Worm (Caenorhabditis elegans): ENCODE data around the gene mig-38.
A peak's percentile ranks its signal among the peaks of the same experiment; 100 is the strongest.

Gene mig-38

DNA sequence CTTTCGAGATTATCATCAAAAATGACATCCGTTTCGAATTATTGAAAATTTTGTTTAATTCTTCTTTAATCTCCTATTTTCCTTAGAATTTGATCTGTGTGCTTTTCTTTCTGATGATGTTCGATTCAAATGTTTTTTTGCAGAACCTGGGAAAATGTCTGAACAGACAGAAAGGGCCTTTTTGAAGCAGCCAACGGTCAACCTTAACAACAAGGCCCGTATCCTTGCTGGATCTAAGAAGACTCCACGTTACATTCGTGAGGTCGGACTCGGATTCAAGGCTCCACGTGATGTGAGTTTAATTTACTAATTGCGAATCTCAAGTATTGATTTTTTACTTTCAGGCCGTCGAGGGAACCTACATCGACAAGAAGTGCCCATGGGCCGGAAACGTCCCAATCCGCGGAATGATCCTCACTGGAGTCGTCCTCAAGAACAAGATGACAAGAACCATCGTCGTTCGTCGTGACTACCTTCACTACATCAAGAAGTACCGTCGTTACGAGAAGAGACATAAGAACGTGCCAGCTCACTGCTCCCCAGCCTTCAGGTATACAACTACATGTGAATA lies 8.5 kb downstream of the mig-38 start, which contains the start of gene rps-11:
TSS of gene rps-11 (plus strand) at position 144 of the 571 bp plus-strand sequence.
- TF ChIP-seq bed-1 (GFP tag; IDR thresholded peaks at IDR 0.05) = 0 out of 2 replicates have a peak, but pooled peaks have one; percentile 48
- TF ChIP-seq ztf-28 (GFP tag; IDR thresholded peaks at IDR 0.05) = no peak

DNA sequence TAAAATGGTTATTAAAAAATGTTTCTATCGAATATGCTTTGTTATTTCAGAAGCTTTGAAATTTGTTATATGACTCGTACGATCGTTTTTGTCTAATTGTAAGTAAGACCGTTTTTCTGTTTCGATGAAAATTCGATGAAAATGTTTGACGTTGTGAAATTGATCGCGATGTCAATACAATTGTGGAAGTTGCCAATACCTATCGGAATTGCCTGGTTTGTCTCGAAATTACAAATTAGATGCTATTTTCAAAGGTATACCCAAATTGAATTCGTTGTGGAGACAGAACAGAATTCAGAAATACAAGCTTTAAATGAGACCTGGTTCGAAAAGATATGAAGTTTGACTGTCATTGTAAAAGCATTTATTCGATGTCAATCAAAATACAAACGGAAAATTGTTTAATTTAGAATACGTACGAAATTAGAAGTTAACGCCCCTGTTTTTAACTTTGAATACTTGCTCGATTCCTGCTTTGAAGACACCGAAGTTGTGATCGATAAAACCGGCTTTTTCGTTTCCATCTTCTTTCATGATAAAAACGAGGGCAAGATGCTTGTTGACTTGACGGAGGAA lies 9.3 kb downstream of the mig-38 start:
- TF ChIP-seq lin-54 (GFP tag; optimal IDR thresholded peaks at IDR 0.05) (no peak), attf-6 (GFP tag; IDR thresholded peaks at IDR 0.05) (peak; percentile 63; the same call in 1 of the 2 replicates), T26A5.8 (tag; optimal IDR thresholded peaks at IDR 0.05) (no peak), ceh-91 (GFP tag; IDR thresholded peaks at IDR 0.05) (no peak), Y95B8A.8 (GFP tag; IDR thresholded peaks at IDR 0.05) (no peak), Y53G8AR.9 (GFP tag; conservative IDR thresholded peaks at IDR 0.05) (peak; percentile 48; the same call in 1 of the 2 replicates), madf-6 (GFP tag; IDR thresholded peaks at IDR 0.05) (peak; percentile 44; the same call in 1 of the 2 replicates), hrde-1 (tag; optimal IDR thresholded peaks at IDR 0.05; ENCODE audit: borderline replicate concordance) (peak; percentile 68), F33H1.4 (GFP tag; IDR thresholded peaks at IDR 0.05) (peak; percentile 37), snpc-4 (GFP tag; optimal IDR thresholded peaks at IDR 0.05) (no peak), snpc-4 (tag; optimal IDR thresholded peaks at IDR 0.05) (peak in 1 of 4 experiments; percentile 49), F37B4.10 (GFP tag; IDR thresholded peaks at IDR 0.05) (no peak), T07F8.4 (tag; optimal IDR thresholded peaks at IDR 0.05) (no peak), snpc-1.1 (tag; optimal IDR thresholded peaks at IDR 0.05; ENCODE audit: insufficient read depth) (peak; percentile 32), B0336.3 (GFP tag; IDR thresholded peaks at IDR 0.05) (peak; percentile 58; the same call in 1 of the 2 replicates), ccch-3 (GFP tag; optimal IDR thresholded peaks at IDR 0.05) (no peak), ceh-79 (tag; optimal IDR thresholded peaks at IDR 0.05) (no peak), nfya-2 (GFP tag; IDR thresholded peaks at IDR 0.05) (no peak), hlh-12 (tag; optimal IDR thresholded peaks at IDR 0.05) (no peak), pbrm-1 (GFP tag; IDR thresholded peaks at IDR 0.05) (0 out of 2 replicates have a peak, but pooled peaks have one; percentile 43), bed-2 (GFP tag; IDR thresholded peaks at IDR 0.05) (no peak), ztf-18 (tag; optimal IDR thresholded peaks at IDR 0.05) (no peak), madf-3 (GFP tag; IDR thresholded peaks at IDR 0.05) (0 out of 2 replicates have a peak, but pooled peaks have one; percentile 66), F49E8.2 (tag; optimal IDR thresholded peaks at IDR 0.05; ENCODE audit: insufficient read depth) (peak; percentile 39), F55B11.4 (tag; optimal IDR thresholded peaks at IDR 0.05; ENCODE audit: borderline replicate concordance, insufficient read depth) (no peak), him-1 (tag; optimal IDR thresholded peaks at IDR 0.05) (peak; percentile 30), ekl-4 (GFP tag; IDR thresholded peaks at IDR 0.05) (peak; percentile 56; the same call in 1 of the 2 replicates), dpl-1 (GFP tag; optimal IDR thresholded peaks at IDR 0.05) (no peak)

- TF ChIP-seq snpc-1.3 (tag; optimal IDR thresholded peaks at IDR 0.05; ENCODE audit: insufficient read depth) (peak; percentile 60), Y67H2A.10 (GFP tag; conservative IDR thresholded peaks at IDR 0.05) (no peak), snpc-3.4 (tag; optimal IDR thresholded peaks at IDR 0.05) (peak; percentile 56), snpc-4 (GFP tag; optimal IDR thresholded peaks at IDR 0.05) (peak; percentile 7), snpc-4 (tag; optimal IDR thresholded peaks at IDR 0.05) (peak in 1 of 4 experiments; percentile 40), mcd-1 (GFP tag; IDR thresholded peaks at IDR 0.05) (0 out of 2 replicates have a peak, but pooled peaks have one; percentile 19), T26A5.8 (tag; optimal IDR thresholded peaks at IDR 0.05) (no peak), attf-6 (GFP tag; IDR thresholded peaks at IDR 0.05) (no peak), dpl-1 (GFP tag; optimal IDR thresholded peaks at IDR 0.05) (peak; percentile 13), C06A6.2 (GFP tag; conservative IDR thresholded peaks at IDR 0.05) (0 out of 2 replicates have a peak, but pooled peaks have one; percentile 13), nhr-80 (tag; optimal IDR thresholded peaks at IDR 0.05) (peak; percentile 55), B0261.1 (tag; optimal IDR thresholded peaks at IDR 0.05) (no peak), nhr-90 (tag; optimal IDR thresholded peaks at IDR 0.05) (no peak), ztf-25 (GFP tag; IDR thresholded peaks at IDR 0.05) (no peak), zim-3 (tag; optimal IDR thresholded peaks at IDR 0.05) (no peak), egl-44 (GFP tag; IDR thresholded peaks at IDR 0.05) (0 out of 2 replicates have a peak, but pooled peaks have one; percentile 11), ztf-28 (GFP tag; IDR thresholded peaks at IDR 0.05) (no peak), attf-5 (GFP tag; optimal IDR thresholded peaks at IDR 0.05) (peak; percentile 70), F23B12.7 (tag; optimal IDR thresholded peaks at IDR 0.05; ENCODE audit: insufficient read depth) (peak; percentile 79)
Observed at ce11 chrIV:11604909-11605308, 10.9 kb downstream of the mig-38 start, which contains the start of the genes ragc-1 and Y24F12A.1. Gene ragc-1, minus strand, starts transcription at chrIV:11604933. Gene Y24F12A.1, plus strand, starts transcription at chrIV:11605254.
